Worm (Caenorhabditis elegans) whole organism, L1 larva: ENCODE results near the gene C32B5.15.

Experiments
- pax-3 ChIP-seq: fragments of 200-800 bp; sonication (Bioruptor generic); optimal IDR thresholded peaks from 2 replicates; lab custom pipeline; 2018; ENCODE audit warnings: mild to moderate bottlenecking, missing genetic modification characterization, moderate library complexity, missing compliant biosample characterization
- tbx-2 ChIP-seq: sonication (generic microtip); optimal IDR thresholded peaks from 2 replicates; lab custom pipeline; 2016; ENCODE audit warnings: missing genetic modification characterization, missing compliant biosample characterization

DNA sequence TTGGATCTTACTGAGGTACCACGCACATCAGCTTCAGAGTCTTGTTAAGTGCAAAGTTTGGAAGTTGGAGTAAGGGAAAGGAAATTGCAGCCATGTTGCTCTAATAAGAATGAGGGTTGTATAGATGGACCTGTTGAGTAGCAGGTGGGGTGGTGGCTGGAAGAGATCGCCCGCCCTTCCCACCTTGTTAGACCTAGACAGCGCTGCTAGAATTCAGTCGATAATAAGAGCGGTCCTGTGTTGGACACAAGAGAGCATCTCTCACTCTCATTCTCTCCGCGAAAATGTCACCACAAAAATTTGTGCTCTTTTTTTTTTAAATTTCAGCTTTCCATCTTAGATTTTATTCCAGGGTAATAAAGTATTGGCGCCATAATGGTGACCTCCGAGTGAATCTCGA is 28.6 kb upstream of the C32B5.15 start, which contains the start of the genes fbxb-30 and F45D11.5:
- TF ChIP-seq tbx-2: no peak
- TF ChIP-seq pax-3 (tag; lab: Kevin White, UChicago): no peak
